Worm (Caenorhabditis elegans): ENCODE measurements around the gene ddb-1.

ce11 chrIV:12113056-12113455, 7.9 kb downstream of the ddb-1 start:
- no peak for TF ChIP-seq T22C8.4 (GFP tag; IDR thresholded peaks at IDR 0.05)
- no peak for TF ChIP-seq ztf-29 (GFP tag; IDR thresholded peaks at IDR 0.05)

All from whole organism, midembryonic.